Worm (Caenorhabditis elegans) whole organism, L4 larva: ENCODE measurements around the gene npax-4.

Source experiments
- ZK337.2 ChIP-seq: fragments of 200-800 bp; sonication (Bioruptor generic); IDR thresholded peaks from 2 replicates; pipeline ENCODE4 v1.3.6; 2022; ENCODE audit warnings: missing genetic modification reagents, missing genetic modification characterization, missing compliant biosample characterization
- aha-1 ChIP-seq: fragments of 150-350 bp; peaks from one replicate; lab custom pipeline; 2014; ENCODE audit warnings: missing biosample characterization, missing genetic modification characterization
- attf-4 ChIP-seq: sonication (generic microtip); optimal IDR thresholded peaks from 3 replicates; lab custom pipeline; 2017; ENCODE audit warnings: missing biosample characterization, missing genetic modification characterization
- ceh-20 ChIP-seq: fragments of 200-800 bp; sonication (Bioruptor generic); IDR thresholded peaks from 2 replicates; pipeline ENCODE4 v1.3.6; 2022; ENCODE audit warnings: missing genetic modification reagents, missing genetic modification characterization, missing compliant biosample characterization
- ceh-32 ChIP-seq: sonication (generic microtip); optimal IDR thresholded peaks from 2 replicates; lab custom pipeline; 2016; ENCODE audit warnings: mild to moderate bottlenecking, missing genetic modification characterization, missing compliant biosample characterization; ENCODE audit not compliant: poor library complexity
- ceh-44 ChIP-seq: fragments of 200-800 bp; sonication (Bioruptor generic); IDR thresholded peaks from 2 replicates; pipeline ENCODE4 v1.3.6; 2022; ENCODE audit warnings: missing genetic modification reagents, missing genetic modification characterization, missing compliant biosample characterization
- ceh-62 ChIP-seq: sonication (generic microtip); optimal IDR thresholded peaks from 2 replicates; lab custom pipeline; 2017; ENCODE audit warnings: missing biosample characterization, missing genetic modification characterization
- cey-2 ChIP-seq: sonication (generic microtip); optimal IDR thresholded peaks from 3 replicates; lab custom pipeline; 2017; ENCODE audit warnings: missing genetic modification characterization, mild to moderate bottlenecking, missing compliant biosample characterization, antibody characterized with exemption, borderline replicate concordance; ENCODE audit not compliant: insufficient read depth
- ctbp-1 ChIP-seq: fragments of 200-800 bp; sonication (Bioruptor generic); IDR thresholded peaks from 2 replicates; pipeline ENCODE4 v1.3.6; 2022; ENCODE audit warnings: missing genetic modification reagents, missing genetic modification characterization, missing compliant biosample characterization
- daf-16 ChIP-seq, 3 experiments: sonication (generic microtip); optimal IDR thresholded peaks; 2 replicates each; lab custom pipeline; 2016 to 2017; ENCODE audit warnings: missing genetic modification characterization in 3 of 3, missing genetic modification reagents in 3 of 3, mild to moderate bottlenecking in 2 of 3, missing compliant biosample characterization in 2 of 3, missing biosample characterization in 1 of 3, moderate library complexity in 1 of 3
- dmd-6 ChIP-seq: fragments of 200-800 bp; sonication (Bioruptor generic); IDR thresholded peaks from 2 replicates; pipeline ENCODE4 v1.3.6; 2022; ENCODE audit warnings: missing genetic modification reagents, missing genetic modification characterization, missing compliant biosample characterization
- dmd-8 ChIP-seq: fragments of 200-800 bp; sonication (Bioruptor generic); IDR thresholded peaks from 2 replicates; pipeline ENCODE4 v1.3.6; 2022; ENCODE audit warnings: missing genetic modification characterization, missing compliant biosample characterization
- duxl-1 ChIP-seq: sonication (generic microtip); optimal IDR thresholded peaks from 2 replicates; lab custom pipeline; 2016; ENCODE audit warnings: mild to moderate bottlenecking, missing genetic modification characterization, moderate library complexity, missing compliant biosample characterization; ENCODE audit not compliant: poor library complexity
- dve-1 ChIP-seq: sonication (generic microtip); optimal IDR thresholded peaks from 2 replicates; lab custom pipeline; 2017; ENCODE audit warnings: antibody characterized with exemption, mild to moderate bottlenecking, missing genetic modification characterization, missing compliant biosample characterization; ENCODE audit not compliant: insufficient read depth
- egl-27 ChIP-seq: sonication (generic microtip); optimal IDR thresholded peaks from 3 replicates; lab custom pipeline; 2017; ENCODE audit warnings: missing biosample characterization, missing genetic modification reagents, missing genetic modification characterization
- fos-1 ChIP-seq: fragments of 150-350 bp; optimal IDR thresholded peaks from 2 replicates; lab custom pipeline; 2014; ENCODE audit warnings: missing biosample characterization, missing genetic modification characterization
- jun-1 ChIP-seq: fragments of 150-350 bp; optimal IDR thresholded peaks from 2 replicates; lab custom pipeline; 2014; ENCODE audit warnings: missing biosample characterization, missing genetic modification reagents, missing genetic modification characterization
- madf-9 ChIP-seq: fragments of 200-800 bp; sonication (Bioruptor generic); conservative IDR thresholded peaks from 2 replicates; pipeline ENCODE4 v1.3.6; 2022; ENCODE audit warnings: missing genetic modification reagents, missing genetic modification characterization, missing compliant biosample characterization
- mdl-1 ChIP-seq, 2 experiments: fragments of 150-350 bp in 1 of 2; sonication (generic microtip) in 1 of 2; optimal IDR thresholded peaks; 2 replicates each; lab custom pipeline; 2014 to 2017; ENCODE audit warnings: missing biosample characterization in 2 of 2, missing genetic modification characterization in 2 of 2
- mep-1 ChIP-seq: fragments of 150-350 bp; sonication (generic microtip); optimal IDR thresholded peaks from 3 replicates; lab custom pipeline; 2014; ENCODE audit warnings: missing biosample characterization, missing genetic modification characterization
- mes-2 ChIP-seq: sonication (generic microtip); optimal IDR thresholded peaks from 2 replicates; lab custom pipeline; 2016; ENCODE audit warnings: missing genotype, mild to moderate bottlenecking, missing genetic modification characterization, missing compliant biosample characterization; ENCODE audit not compliant: poor library complexity, severe bottlenecking
- mxl-3 ChIP-seq: fragments of 200-800 bp; sonication (Bioruptor generic); optimal IDR thresholded peaks from 2 replicates; lab custom pipeline; 2018; ENCODE audit warnings: mild to moderate bottlenecking, missing genetic modification characterization, missing compliant biosample characterization
- nhr-102 ChIP-seq: sonication (generic microtip); optimal IDR thresholded peaks from 2 replicates; lab custom pipeline; 2016; ENCODE audit warnings: mild to moderate bottlenecking, missing genetic modification characterization, moderate library complexity, missing compliant biosample characterization
- nhr-11 ChIP-seq: fragments of 150-350 bp; optimal IDR thresholded peaks from 2 replicates; lab custom pipeline; 2014; ENCODE audit warnings: missing biosample characterization, missing genetic modification characterization
- nhr-28 ChIP-seq: fragments of 150-350 bp; optimal IDR thresholded peaks from 2 replicates; lab custom pipeline; 2014; ENCODE audit warnings: missing biosample characterization, missing genetic modification characterization
- pha-4 ChIP-seq, 2 experiments: fragments of 150-350 bp in 1 of 2; fragments of 200-800 bp in 1 of 2; sonication (Bioruptor generic) in 1 of 2; IDR thresholded peaks in 1 of 2; optimal IDR thresholded peaks in 1 of 2; 2 replicates each; pipeline versions ENCODE4 v1.3.6 to Lab custom; 2014 to 2022; ENCODE audit warnings: missing genetic modification characterization in 2 of 2, missing genetic modification reagents in 2 of 2, missing biosample characterization in 1 of 2, missing compliant biosample characterization in 1 of 2
- php-3 ChIP-seq: fragments of 200-800 bp; sonication (Bioruptor generic); IDR thresholded peaks from 2 replicates; pipeline ENCODE4 v1.3.6; 2022; ENCODE audit warnings: missing genetic modification reagents, missing genetic modification characterization, missing compliant biosample characterization
- pqm-1 ChIP-seq: sonication (generic microtip); optimal IDR thresholded peaks from 2 replicates; lab custom pipeline; 2017; ENCODE audit warnings: missing biosample characterization, missing genetic modification characterization
- saeg-2 ChIP-seq: fragments of 200-800 bp; sonication (Bioruptor generic); IDR thresholded peaks from 2 replicates; pipeline ENCODE4 v1.3.6; 2022; ENCODE audit warnings: missing genetic modification reagents, missing genetic modification characterization, missing compliant biosample characterization
- set-16 ChIP-seq: fragments of 200-800 bp; sonication (Bioruptor generic); IDR thresholded peaks from 2 replicates; pipeline ENCODE4 v1.3.6; 2022; ENCODE audit warnings: missing genetic modification reagents, missing genetic modification characterization, missing compliant biosample characterization
- skn-1 ChIP-seq: fragments of 150-350 bp; optimal IDR thresholded peaks from 2 replicates; lab custom pipeline; 2014; ENCODE audit warnings: missing biosample characterization, missing genetic modification characterization
- spr-3 ChIP-seq: fragments of 200-800 bp; sonication (Bioruptor generic); optimal IDR thresholded peaks from 2 replicates; lab custom pipeline; 2018; ENCODE audit warnings: mild to moderate bottlenecking, missing genetic modification characterization, missing compliant biosample characterization
- tra-1 ChIP-seq: fragments of 200-800 bp; sonication (Bioruptor generic); IDR thresholded peaks from 2 replicates; pipeline ENCODE4 v1.3.6; 2022; ENCODE audit warnings: missing genetic modification reagents, missing genetic modification characterization, missing compliant biosample characterization
- unc-130 ChIP-seq: sonication (generic microtip); optimal IDR thresholded peaks from 2 replicates; lab custom pipeline; 2016; ENCODE audit warnings: missing genetic modification reagents, missing genetic modification characterization, missing compliant biosample characterization
- unc-62 ChIP-seq, 3 experiments: fragments of 150-350 bp in 1 of 3; sonication (generic microtip); optimal IDR thresholded peaks in 2 of 3; peaks in 1 of 3; 1 replicate in 1 of 3; 2 replicates in 2 of 3; lab custom pipeline; 2014 to 2017; ENCODE audit warnings: missing biosample characterization in 3 of 3, missing genetic modification characterization in 3 of 3, missing genetic modification reagents in 3 of 3, missing genotype in 1 of 3
- zfp-3 ChIP-seq: fragments of 200-800 bp; sonication (Bioruptor generic); conservative IDR thresholded peaks from 2 replicates; pipeline ENCODE4 v1.3.6; 2022; ENCODE audit warnings: missing genetic modification reagents, missing genetic modification characterization, missing compliant biosample characterization

The npax-4 gene

DNA sequence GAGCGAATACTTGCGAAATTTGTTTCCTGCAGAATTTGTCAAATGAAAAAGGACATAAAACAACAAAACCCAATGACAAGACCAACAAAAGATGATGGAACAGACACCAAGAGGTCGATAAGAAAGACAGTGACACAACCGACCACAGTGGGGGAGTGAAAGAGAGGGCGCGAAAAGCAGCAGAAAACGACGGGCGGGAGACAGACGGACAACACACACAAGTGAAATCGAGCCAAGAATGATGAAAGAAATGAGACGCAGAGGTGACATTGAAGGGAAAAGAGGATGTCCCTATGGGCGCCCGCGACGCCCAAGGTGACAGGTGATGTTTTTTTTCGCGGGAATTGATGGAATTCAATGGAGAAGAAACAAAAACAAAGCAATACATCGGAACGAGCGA, 13.6 kb downstream of the npax-4 start (continued):
- TF ChIP-seq mes-2 (tag; lab: Kevin White, UChicago): peak; percentile 14

DNA sequence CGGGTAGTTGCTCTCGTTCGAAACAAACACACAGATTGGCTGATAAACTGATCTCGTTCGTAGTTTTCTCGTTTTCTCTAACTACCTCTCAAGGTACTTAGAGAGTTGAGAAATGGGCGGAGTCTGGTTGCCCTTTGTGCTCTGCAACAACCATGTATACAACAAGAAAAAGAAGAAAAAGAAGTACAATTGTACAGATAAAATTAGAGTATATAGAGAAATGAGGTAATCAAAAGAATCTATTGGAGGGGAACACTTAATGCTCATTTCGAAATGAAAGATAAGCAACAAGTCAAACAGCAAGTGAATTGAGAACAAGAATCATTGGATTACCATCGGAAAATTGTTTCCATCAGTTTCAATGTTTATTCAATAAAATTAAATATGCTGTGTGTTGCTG, 14.4 kb downstream of the npax-4 start, which contains the start of gene C09G9.1:
Gene C09G9.1 (minus strand): TSS at position 143 of the 400 bp plus-strand sequence.
- TF ChIP-seq pqm-1 (peak; percentile 67), nhr-28 (peak; percentile 51), mxl-3 (GFP tag; lab: Kevin White, UChicago) (no peak), pha-4 (GFP tag; IDR thresholded peaks at IDR 0.05; lab: Robert Waterston, UW) (no peak), pha-4 (tag; optimal IDR thresholded peaks at IDR 0.05; lab: Kevin White, UChicago) (no peak), jun-1 (tag; lab: Kevin White, UChicago) (no peak), aha-1 (tag; lab: Kevin White, UChicago) (no peak), daf-16 (GFP tag; optimal IDR thresholded peaks at IDR 0.05; lab: Kevin White, UChicago) (no peak), daf-16 (tag; optimal IDR thresholded peaks at IDR 0.05; lab: Kevin White, UChicago) (peak; percentile 23), ceh-20 (no peak), unc-62 (GFP tag; optimal IDR thresholded peaks at IDR 0.05 in 1 of 2; lab: Kevin White, UChicago) (peak in 1 of 2 experiments; percentile 51), unc-62 (tag; optimal IDR thresholded peaks at IDR 0.05; lab: Kevin White, UChicago) (no peak), dve-1 (tag; lab: Kevin White, UChicago) (peak; percentile 40), dmd-8 (no peak)

- TF ChIP-seq ceh-62 (tag; lab: Kevin White, UChicago) (no peak), unc-62 (GFP tag; optimal IDR thresholded peaks at IDR 0.05 in 1 of 2; lab: Kevin White, UChicago) (peak in 1 of 2 experiments; percentile 98), unc-62 (tag; optimal IDR thresholded peaks at IDR 0.05; lab: Kevin White, UChicago) (no peak), ZK337.2 (GFP tag; lab: Robert Waterston, UW) (no peak), php-3 (GFP tag; lab: Robert Waterston, UW) (no peak), ceh-44 (GFP tag; lab: Robert Waterston, UW) (no peak), daf-16 (GFP tag; optimal IDR thresholded peaks at IDR 0.05; lab: Kevin White, UChicago) (peak in 1 of 2 experiments; percentile 13), daf-16 (tag; optimal IDR thresholded peaks at IDR 0.05; lab: Kevin White, UChicago) (no peak), nhr-11 (tag; lab: Kevin White, UChicago) (no peak), duxl-1 (tag; lab: Kevin White, UChicago) (no peak), tra-1 (GFP tag; lab: Robert Waterston, UW) (no peak), mep-1 (no peak), zfp-3 (GFP tag; lab: Robert Waterston, UW) (no peak), madf-9 (GFP tag; lab: Robert Waterston, UW) (no peak), skn-1 (tag; lab: Kevin White, UChicago) (no peak), dmd-6 (GFP tag; lab: Robert Waterston, UW) (no peak), attf-4 (tag; lab: Kevin White, UChicago) (no peak), ceh-32 (tag; lab: Kevin White, UChicago) (no peak), mdl-1 (tag; optimal IDR thresholded peaks at IDR 0.05; lab: Kevin White, UChicago) (no peak), spr-3 (no peak), nhr-28 (peak; percentile 41), unc-130 (GFP tag; lab: Kevin White, UChicago) (no peak), ctbp-1 (GFP tag; lab: Robert Waterston, UW) (no peak), nhr-102 (tag; lab: Kevin White, UChicago) (no peak), cey-2 (peak; percentile 13), saeg-2 (GFP tag; lab: Robert Waterston, UW) (no peak), set-16 (GFP tag; lab: Robert Waterston, UW) (no peak), fos-1 (no peak), egl-27 (tag; lab: Kevin White, UChicago) (no peak), mxl-3 (GFP tag; lab: Kevin White, UChicago) (no peak), pqm-1 (no peak)
These were observed 15.0 kb downstream of the npax-4 start for ce11 chrIV:8864672-8865071.
